Fruit fly (Drosophila melanogaster) whole organism, embryonic: ENCODE measurements around the gene P58IPK.

Source experiments
- Adf1 ChIP-seq: fragments of 200-800 bp; sonication (Bioruptor generic); IDR thresholded peaks from 2 replicates; pipeline ENCODE4 v1.3.6; 2022; ENCODE audit warnings: missing biosample characterization, missing genetic modification characterization
- CG10543 ChIP-seq: fragments of 200-800 bp; sonication (Bioruptor generic); optimal IDR thresholded peaks from 3 replicates; lab custom pipeline; 2017; ENCODE audit warnings: missing biosample characterization, mild to moderate bottlenecking, missing genetic modification characterization, moderate library complexity
- CG14441 ChIP-seq: fragments of 200-800 bp; sonication (Bioruptor generic); IDR thresholded peaks from 2 replicates; pipeline ENCODE4 v1.3.6; 2022; ENCODE audit warnings: missing biosample characterization, missing genetic modification characterization
- CG1603 ChIP-seq: fragments of 200-800 bp; sonication (Bioruptor generic); optimal IDR thresholded peaks from 2 replicates; lab custom pipeline; 2019; ENCODE audit warnings: missing biosample characterization, mild to moderate bottlenecking, missing genetic modification characterization, moderate library complexity
- CG17829 ChIP-seq: fragments of 200-800 bp; optimal IDR thresholded peaks from 2 replicates; lab custom pipeline; 2019; ENCODE audit warnings: missing biosample characterization, mild to moderate bottlenecking, missing genetic modification characterization, moderate library complexity
- CG1832 ChIP-seq: fragments of 200-800 bp; sonication (Bioruptor generic); optimal IDR thresholded peaks from 2 replicates; lab custom pipeline; 2017; ENCODE audit warnings: missing biosample characterization, mild to moderate bottlenecking, missing genetic modification characterization, inconsistent platforms
- CG18599 ChIP-seq: fragments of 200-800 bp; sonication (Bioruptor generic); optimal IDR thresholded peaks from 3 replicates; lab custom pipeline; 2017; ENCODE audit warnings: missing biosample characterization, missing genetic modification characterization, mild to moderate bottlenecking, moderate library complexity, missing genetic modification reagents
- CG2199 ChIP-seq: fragments of 200-800 bp; sonication (Bioruptor generic); IDR thresholded peaks from 3 replicates; pipeline ENCODE4 v1.3.6; 2022; ENCODE audit warnings: missing biosample characterization, missing genetic modification characterization
- CG2202 ChIP-seq: fragments of 200-800 bp; sonication (Bioruptor generic); optimal IDR thresholded peaks from 2 replicates; lab custom pipeline; 2018; ENCODE audit warnings: missing biosample characterization, mild to moderate bottlenecking, missing genetic modification characterization
- CG4282 ChIP-seq: fragments of 200-800 bp; sonication (Bioruptor generic); optimal IDR thresholded peaks from 2 replicates; lab custom pipeline; 2016; ENCODE audit warnings: missing biosample characterization, missing genetic modification characterization
- CG4707 ChIP-seq: fragments of 200-800 bp; sonication (Bioruptor generic); optimal IDR thresholded peaks from 2 replicates; lab custom pipeline; 2018; ENCODE audit warnings: missing biosample characterization, mild to moderate bottlenecking, missing genetic modification characterization, moderate library complexity
- CG6791 ChIP-seq: fragments of 200-800 bp; sonication (Bioruptor generic); IDR thresholded peaks from 3 replicates; pipeline ENCODE4 v1.3.6; 2022; ENCODE audit warnings: missing biosample characterization, missing genetic modification characterization; ENCODE audit not compliant: partially characterized antibody
- CTCF ChIP-seq: fragments of 200-800 bp; sonication (Bioruptor generic); optimal IDR thresholded peaks from 2 replicates; lab custom pipeline; 2017; ENCODE audit warnings: missing biosample characterization, mild to moderate bottlenecking, missing genetic modification characterization, moderate library complexity
- HHEX ChIP-seq: fragments of 200-800 bp; sonication (Bioruptor generic); optimal IDR thresholded peaks from 3 replicates; lab custom pipeline; 2017; ENCODE audit warnings: missing biosample characterization, mild to moderate bottlenecking, missing genetic modification characterization, missing genetic modification reagents
- Hr39 ChIP-seq: fragments of >200 bp; optimal IDR thresholded peaks from 2 replicates; lab custom pipeline; 2017
- Hr51 ChIP-seq, 2 experiments: fragments of 200-800 bp; sonication (Bioruptor generic); optimal IDR thresholded peaks; 2 replicates in 1 of 2; 3 replicates in 1 of 2; lab custom pipeline; 2016 to 2018; ENCODE audit warnings: missing biosample characterization in 2 of 2, missing genetic modification characterization in 2 of 2, mild to moderate bottlenecking in 1 of 2, moderate library complexity in 1 of 2
- Hr78 ChIP-seq, 2 experiments: fragments of 200-800 bp in 1 of 2; fragments of >200 bp in 1 of 2; sonication (Bioruptor generic) in 1 of 2; optimal IDR thresholded peaks; 2 replicates each; lab custom pipeline; 2017 to 2019; ENCODE audit warnings: missing biosample characterization in 2 of 2, missing genetic modification characterization in 2 of 2, mild to moderate bottlenecking in 1 of 2, moderate library complexity in 1 of 2
- MBD-R2 ChIP-seq: fragments of 200-800 bp; sonication (Bioruptor generic); IDR thresholded peaks from 2 replicates; pipeline ENCODE4 v1.3.6; 2022; ENCODE audit warnings: missing biosample characterization, missing genetic modification characterization
- MTF-1 ChIP-seq: fragments of 200-800 bp; sonication (Bioruptor generic); optimal IDR thresholded peaks from 2 replicates; lab custom pipeline; 2018; ENCODE audit warnings: missing biosample characterization, mild to moderate bottlenecking, missing genetic modification characterization, borderline replicate concordance
- Nf-YB ChIP-seq: fragments of 200-800 bp; sonication (Bioruptor generic); optimal IDR thresholded peaks from 3 replicates; lab custom pipeline; 2019; ENCODE audit warnings: missing biosample characterization, mild to moderate bottlenecking, missing genetic modification characterization, moderate library complexity
- Pdp1 ChIP-seq, 2 experiments: fragments of 200-800 bp; sonication (Bioruptor generic); optimal IDR thresholded peaks; 3 replicates each; lab custom pipeline; 2016; ENCODE audit warnings: missing biosample characterization in 2 of 2, missing genetic modification characterization in 2 of 2, mild to moderate bottlenecking in 1 of 2, moderate library complexity in 1 of 2
- Sry-β ChIP-seq: fragments of 200-800 bp; sonication (Bioruptor generic); optimal IDR thresholded peaks from 2 replicates; lab custom pipeline; 2018; ENCODE audit warnings: missing biosample characterization, mild to moderate bottlenecking, missing genetic modification characterization, moderate library complexity
- amos ChIP-seq: fragments of 200-800 bp; sonication (Bioruptor generic); IDR thresholded peaks from 2 replicates; pipeline ENCODE4 v1.3.6; 2022; ENCODE audit warnings: missing biosample characterization, missing genetic modification characterization; ENCODE audit not compliant: partially characterized antibody
- crol ChIP-seq: fragments of 200-800 bp; sonication (Bioruptor generic); IDR thresholded peaks from 2 replicates; pipeline ENCODE4 v1.3.6; 2022; ENCODE audit warnings: missing biosample characterization, missing genetic modification characterization
- emc ChIP-seq: fragments of 200-800 bp; sonication (Bioruptor generic); optimal IDR thresholded peaks from 2 replicates; lab custom pipeline; 2016; ENCODE audit warnings: missing biosample characterization, missing genetic modification characterization
- ems ChIP-seq: fragments of 200-800 bp; sonication (Bioruptor generic); optimal IDR thresholded peaks from 3 replicates; lab custom pipeline; 2016; ENCODE audit warnings: missing biosample characterization, missing genetic modification characterization
- exex ChIP-seq: fragments of 200-800 bp; sonication (Bioruptor generic); optimal IDR thresholded peaks from 4 replicates; lab custom pipeline; 2018; ENCODE audit warnings: missing biosample characterization, mild to moderate bottlenecking, missing genetic modification characterization, moderate library complexity
- gem ChIP-seq: fragments of 200-800 bp; sonication (Bioruptor generic); optimal IDR thresholded peaks from 2 replicates; lab custom pipeline; 2019; ENCODE audit warnings: missing biosample characterization, mild to moderate bottlenecking, missing genetic modification characterization, moderate library complexity
- inv ChIP-seq: fragments of 200-800 bp; sonication (Bioruptor generic); IDR thresholded peaks from 2 replicates; pipeline ENCODE4 v1.3.6; 2022; ENCODE audit warnings: missing biosample characterization, missing genetic modification characterization; ENCODE audit not compliant: partially characterized antibody
- kah ChIP-seq: fragments of 200-800 bp; sonication (Bioruptor generic); optimal IDR thresholded peaks from 2 replicates; lab custom pipeline; 2018; ENCODE audit warnings: missing biosample characterization, mild to moderate bottlenecking, missing genetic modification characterization
- mam ChIP-seq: fragments of 200-800 bp; sonication (Bioruptor generic); optimal IDR thresholded peaks from 3 replicates; lab custom pipeline; 2016; ENCODE audit warnings: missing biosample characterization, missing genetic modification characterization
- row ChIP-seq: fragments of 200-800 bp; sonication (Bioruptor generic); IDR thresholded peaks from 3 replicates; pipeline ENCODE4 v1.3.6; 2022; ENCODE audit warnings: missing biosample characterization, missing genetic modification characterization
- sens ChIP-seq: fragments of 200-800 bp; sonication (Bioruptor generic); peaks from one replicate; lab custom pipeline; 2016; ENCODE audit warnings: missing biosample characterization, missing genetic modification characterization
- sens-2 ChIP-seq: fragments of 200-800 bp; sonication (Bioruptor generic); IDR thresholded peaks from 2 replicates; pipeline ENCODE4 v1.3.6; 2022; ENCODE audit warnings: missing biosample characterization, missing genetic modification characterization
- seq ChIP-seq: fragments of 200-800 bp; sonication (Bioruptor generic); IDR thresholded peaks from 2 replicates; pipeline ENCODE4 v1.3.6; 2022; ENCODE audit warnings: missing biosample characterization, missing genetic modification characterization
- sna ChIP-seq: fragments of 200-800 bp; sonication (Bioruptor generic); IDR thresholded peaks from 2 replicates; pipeline ENCODE4 v1.3.6; 2022; ENCODE audit warnings: missing biosample characterization, missing genetic modification characterization; ENCODE audit not compliant: partially characterized antibody
- sr ChIP-seq: fragments of 200-800 bp; sonication (Bioruptor generic); IDR thresholded peaks from 3 replicates; pipeline ENCODE4 v1.3.6; 2022; ENCODE audit warnings: missing biosample characterization, missing genetic modification characterization
- sug ChIP-seq: fragments of 200-800 bp; optimal IDR thresholded peaks from 2 replicates; lab custom pipeline; 2019; ENCODE audit warnings: missing biosample characterization, mild to moderate bottlenecking, missing genetic modification characterization, moderate library complexity
- ttk ChIP-seq: fragments of 200-800 bp; sonication (Bioruptor generic); IDR thresholded peaks from 2 replicates; pipeline ENCODE4 v2.1.2; 2022; ENCODE audit warnings: missing biosample characterization, missing genetic modification characterization
- wor ChIP-seq: fragments of 200-800 bp; sonication (Bioruptor generic); IDR thresholded peaks from 2 replicates; pipeline ENCODE4 v1.3.6; 2022; ENCODE audit warnings: missing biosample characterization, missing genetic modification characterization
- z ChIP-seq: fragments of 200-800 bp; sonication (Bioruptor generic); IDR thresholded peaks from 3 replicates; pipeline ENCODE4 v1.3.6; 2022; ENCODE audit warnings: missing biosample characterization, missing genetic modification characterization

Gene P58IPK

dm6 chr3R:9565895-9566294, 20.8 kb upstream of the P58IPK start, which contains the start of gene CG16789:
Gene CG16789 (plus strand): TSS chr3R:9566195.
- TF ChIP-seq CG1603 (tag; lab: Kevin White, UChicago) = no peak
- TF ChIP-seq sens-2 = no peak
- no peak for TF ChIP-seq Hr51 (GFP tag; optimal IDR thresholded peaks at IDR 0.05; lab: Kevin White, UChicago)
- TF ChIP-seq Nf-YB (GFP tag; lab: Kevin White, UChicago) = no peak
- TF ChIP-seq crol = no peak
- no peak for TF ChIP-seq MTF-1 (GFP tag; lab: Kevin White, UChicago)
- TF ChIP-seq ems = no peak
- TF ChIP-seq sens = no peak
- no peak for TF ChIP-seq wor (GFP tag; lab: Robert Waterston, UW)
- TF ChIP-seq kah (GFP tag; lab: Kevin White, UChicago) = no peak
- no peak for TF ChIP-seq HHEX
- TF ChIP-seq CG18599 = no peak
- TF ChIP-seq inv (GFP tag; lab: Robert Waterston, UW) = no peak
- TF ChIP-seq CG1832 (GFP tag; lab: Kevin White, UChicago) = no peak
- TF ChIP-seq mam (GFP tag; lab: Kevin White, UChicago) = no peak
- no peak for TF ChIP-seq Hr78 (GFP tag; optimal IDR thresholded peaks at IDR 0.05; lab: Kevin White, UChicago)

DNA sequence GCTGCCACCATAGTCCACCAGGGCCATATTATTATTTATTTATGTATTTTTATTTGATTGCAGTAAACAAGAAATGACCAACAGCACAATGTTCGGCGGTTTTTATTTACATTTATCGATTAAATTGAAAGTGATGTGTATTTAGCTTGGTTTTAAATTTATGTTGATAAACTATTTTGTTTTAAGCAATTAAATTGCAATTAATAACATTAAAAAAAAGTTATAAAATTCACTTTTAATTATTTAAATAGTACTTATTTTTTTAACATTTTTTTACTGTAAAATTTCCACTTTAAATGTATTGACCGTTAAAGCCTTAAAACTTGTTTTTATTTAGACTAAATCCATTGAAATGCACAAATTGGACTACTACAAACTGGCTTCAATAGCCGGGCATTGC, 16.6 kb upstream of the P58IPK start, which contains the start of gene CG16790:
Gene CG16790, minus strand, starts transcription at position 101 of the 400 bp plus-strand sequence.
- peak; percentile 54 for TF ChIP-seq Sry-β
- TF ChIP-seq emc (GFP tag; lab: Kevin White, UChicago) = no peak
- TF ChIP-seq MBD-R2 (GFP tag; lab: Robert Waterston, UW) = 0 out of 2 replicates have a peak, but pooled peaks have one; percentile 42
- no peak for TF ChIP-seq Hr39 (lab: Kevin White, UChicago)
- TF ChIP-seq row (GFP tag; lab: Robert Waterston, UW) = peak; percentile 13; the same call in 1 of the 3 replicates

- no peak for TF ChIP-seq CG2202 (tag; lab: Kevin White, UChicago)
- peak; percentile 27 for TF ChIP-seq sug
- TF ChIP-seq sens = peak; percentile 24
- TF ChIP-seq Pdp1 (GFP tag; optimal IDR thresholded peaks at IDR 0.05; lab: Kevin White, UChicago) = peak in 1 of 2 experiments; percentile 35
- TF ChIP-seq CG4707 (GFP tag; lab: Kevin White, UChicago) = no peak
- TF ChIP-seq CG6791 (GFP tag; lab: Robert Waterston, UW) = 0 out of 3 replicates have a peak, but pooled peaks have one; percentile 33
Observed at dm6 chr3R:9570657-9571056, 16.1 kb upstream of the P58IPK start.

DNA sequence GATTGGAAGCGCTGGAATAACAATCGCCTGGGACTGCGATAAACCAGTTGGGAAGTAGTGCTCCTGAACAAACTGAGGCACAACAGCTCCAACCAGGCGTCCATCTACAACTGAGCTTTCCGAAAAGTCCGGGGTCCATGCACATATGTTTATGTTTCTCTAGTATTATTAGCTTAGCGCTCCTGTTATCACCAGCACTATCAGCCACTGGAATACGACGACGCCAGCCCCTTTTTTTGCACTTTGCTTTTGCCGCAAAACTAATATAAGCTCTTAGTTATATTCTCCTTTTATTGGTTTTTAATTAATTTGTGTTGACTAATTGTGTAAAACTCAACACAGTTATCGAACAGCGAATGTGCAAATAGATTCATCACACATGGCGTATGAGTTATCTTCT, 15.2 kb upstream of the P58IPK start, which contains the start of gene CG9396:
Gene CG9396, minus strand, starts transcription at position 101 of the 400 bp plus-strand sequence.
- peak; percentile 19 for TF ChIP-seq sens
- TF ChIP-seq z = no peak

DNA sequence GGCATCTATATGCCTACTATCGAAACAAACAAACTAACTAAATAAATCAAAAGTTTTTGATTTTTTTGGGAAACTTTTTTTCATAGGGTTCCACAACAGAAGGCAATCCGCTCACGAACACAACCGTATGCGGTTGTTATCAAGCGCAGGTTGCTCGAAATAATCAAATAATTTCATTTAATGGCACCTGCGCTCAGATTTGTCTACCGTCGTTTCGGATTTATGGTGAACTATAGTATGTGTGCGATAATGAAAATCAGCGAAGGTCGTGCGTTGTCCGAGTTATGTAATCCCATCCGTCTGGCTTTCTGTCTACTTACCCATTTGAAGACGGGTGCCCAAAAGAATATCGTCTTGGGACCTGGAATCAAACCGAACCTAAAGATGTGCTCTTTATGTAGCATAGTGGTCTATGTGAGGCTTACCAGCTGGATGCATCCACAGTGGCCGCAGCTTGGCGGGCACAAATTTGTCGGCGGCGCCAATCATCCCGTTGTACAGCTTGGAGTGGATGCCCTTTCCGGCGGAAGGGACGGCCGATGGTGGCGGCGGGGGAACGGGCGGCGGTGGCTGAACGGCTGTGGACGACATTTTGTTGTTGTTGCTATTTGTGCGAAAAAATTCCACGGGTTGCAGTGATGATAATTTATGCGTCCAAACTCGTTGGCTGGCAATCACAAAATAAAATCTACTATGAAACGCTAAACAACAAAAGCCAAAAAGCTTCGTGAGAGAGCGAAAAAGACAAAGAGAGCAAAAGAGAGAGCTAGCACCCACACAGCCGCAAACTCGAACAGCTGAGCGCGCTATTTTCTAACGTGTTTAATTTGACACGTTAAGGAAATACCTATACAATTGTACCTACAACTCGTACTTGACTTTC, 13.6 kb upstream of the P58IPK start:
- TF ChIP-seq CG4282 (GFP tag; lab: Kevin White, UChicago) = no peak
- TF ChIP-seq CTCF = no peak
- TF ChIP-seq sr (GFP tag; lab: Robert Waterston, UW) = no peak
- TF ChIP-seq seq (GFP tag; lab: Robert Waterston, UW) = peak; percentile 33; the same call in 1 of the 2 replicates
- TF ChIP-seq exex = peak; percentile 94
- peak; percentile 38; the same call in 1 of the 2 replicates for TF ChIP-seq CG14441 (GFP tag; lab: Robert Waterston, UW)
- no peak; the same call in 1 of the 2 replicates for TF ChIP-seq Adf1
- TF ChIP-seq CG2199 = 0 out of 3 replicates have a peak, but pooled peaks have one; percentile 40
- peak; percentile 31 for TF ChIP-seq CG10543 (GFP tag; lab: Kevin White, UChicago)
- 0 out of 2 replicates have a peak, but pooled peaks have one; percentile 25 for TF ChIP-seq ttk (GFP tag; lab: Robert Waterston, UW)
- no peak for TF ChIP-seq CG17829
- no peak for TF ChIP-seq sna (GFP tag; lab: Robert Waterston, UW)
- TF ChIP-seq crol = peak; percentile 86
- peak; percentile 28; the same call in 1 of the 2 replicates for TF ChIP-seq amos (GFP tag; lab: Robert Waterston, UW)
- no peak for TF ChIP-seq gem (tag; lab: Kevin White, UChicago)
- TF ChIP-seq sug = peak; percentile 50
